Worm (Caenorhabditis elegans) whole organism, L3 larva: Measurements from ENCODE around the gene glb-29.

ENCODE experiments used
- R02D3.7 ChIP-seq: fragments of 150-350 bp; optimal IDR thresholded peaks from 2 replicates; lab custom pipeline; 2014; ENCODE audit warnings: missing biosample characterization, missing genetic modification characterization
- ZK546.5 ChIP-seq: sonication (generic microtip); optimal IDR thresholded peaks from 2 replicates; lab custom pipeline; 2017; ENCODE audit warnings: missing biosample characterization, missing genetic modification characterization
- aly-2 ChIP-seq: fragments of 150-350 bp; optimal IDR thresholded peaks from 2 replicates; lab custom pipeline; 2014; ENCODE audit warnings: missing biosample characterization, missing genetic modification characterization
- ama-1 ChIP-seq: fragments of 150-350 bp; optimal IDR thresholded peaks from 2 replicates; lab custom pipeline; 2018
- ceh-16 ChIP-seq: sonication (generic microtip); optimal IDR thresholded peaks from 2 replicates; lab custom pipeline; 2017; ENCODE audit warnings: missing biosample characterization, missing genetic modification characterization
- ceh-28 ChIP-seq: fragments of 150-350 bp; optimal IDR thresholded peaks from 2 replicates; lab custom pipeline; 2014; ENCODE audit warnings: missing biosample characterization, missing genetic modification reagents, missing genetic modification characterization
- ceh-82 ChIP-seq: fragments of 150-350 bp; optimal IDR thresholded peaks from 2 replicates; lab custom pipeline; 2014; ENCODE audit warnings: missing biosample characterization, missing genetic modification characterization
- daf-12 ChIP-seq: fragments of 150-350 bp; optimal IDR thresholded peaks from 2 replicates; lab custom pipeline; 2014; ENCODE audit warnings: missing biosample characterization, missing genetic modification reagents, missing genetic modification characterization
- elt-2 ChIP-seq: sonication (generic microtip); optimal IDR thresholded peaks from 2 replicates; lab custom pipeline; 2016; ENCODE audit warnings: missing genetic modification reagents, mild to moderate bottlenecking, missing genetic modification characterization, missing compliant biosample characterization
- elt-3 ChIP-seq, 3 experiments: fragments of 150-350 bp in 1 of 3; sonication (generic microtip) in 2 of 3; optimal IDR thresholded peaks; 2 replicates in 2 of 3; 4 replicates in 1 of 3; lab custom pipeline; 2014 to 2017; ENCODE audit warnings: missing biosample characterization in 3 of 3, missing genetic modification characterization in 3 of 3
- eor-1 ChIP-seq, 2 experiments: fragments of 150-350 bp; optimal IDR thresholded peaks; 2 replicates each; lab custom pipeline; 2014 to 2018; ENCODE audit warnings: missing biosample characterization in 2 of 2, missing genetic modification characterization in 2 of 2
- fkh-10 ChIP-seq: sonication (generic microtip); optimal IDR thresholded peaks from 2 replicates; lab custom pipeline; 2017; ENCODE audit warnings: missing biosample characterization, missing genetic modification reagents, missing genetic modification characterization
- fkh-2 ChIP-seq: fragments of 150-350 bp; optimal IDR thresholded peaks from 2 replicates; lab custom pipeline; 2014; ENCODE audit warnings: missing biosample characterization, missing genetic modification reagents, missing genetic modification characterization
- fos-1 ChIP-seq: fragments of 150-350 bp; optimal IDR thresholded peaks from 2 replicates; lab custom pipeline; 2014; ENCODE audit warnings: missing biosample characterization, missing genetic modification characterization
- hmg-11 ChIP-seq: sonication (generic microtip); optimal IDR thresholded peaks from 2 replicates; lab custom pipeline; 2016; ENCODE audit warnings: missing genetic modification characterization, missing compliant biosample characterization
- jun-1 ChIP-seq: fragments of 150-350 bp; optimal IDR thresholded peaks from 2 replicates; lab custom pipeline; 2014; ENCODE audit warnings: missing biosample characterization, missing genetic modification reagents, missing genetic modification characterization
- lsy-12 ChIP-seq: sonication (generic microtip); optimal IDR thresholded peaks from 2 replicates; lab custom pipeline; 2016; ENCODE audit warnings: mild to moderate bottlenecking, missing genetic modification characterization, missing compliant biosample characterization
- mdl-1 ChIP-seq: fragments of 150-350 bp; optimal IDR thresholded peaks from 2 replicates; lab custom pipeline; 2014; ENCODE audit warnings: missing biosample characterization, missing genetic modification characterization
- mml-1 ChIP-seq: fragments of 150-350 bp; sonication (generic microtip); optimal IDR thresholded peaks from 3 replicates; lab custom pipeline; 2014; ENCODE audit warnings: missing biosample characterization, missing genetic modification characterization
- nfya-1 ChIP-seq: sonication (generic microtip); optimal IDR thresholded peaks from 2 replicates; lab custom pipeline; 2017; ENCODE audit warnings: missing genetic modification characterization, mild to moderate bottlenecking, missing compliant biosample characterization, antibody characterized with exemption, moderate library complexity; ENCODE audit not compliant: insufficient read depth
- nhr-11 ChIP-seq: fragments of 150-350 bp; optimal IDR thresholded peaks from 2 replicates; lab custom pipeline; 2014; ENCODE audit warnings: missing biosample characterization, missing genetic modification characterization
- nhr-12 ChIP-seq: fragments of 150-350 bp; optimal IDR thresholded peaks from 2 replicates; lab custom pipeline; 2014; ENCODE audit warnings: missing biosample characterization, missing genetic modification characterization
- nhr-23 ChIP-seq: fragments of 150-350 bp; optimal IDR thresholded peaks from 2 replicates; lab custom pipeline; 2014; ENCODE audit warnings: missing biosample characterization, missing genetic modification reagents, missing genetic modification characterization
- nhr-28 ChIP-seq: fragments of 150-350 bp; optimal IDR thresholded peaks from 2 replicates; lab custom pipeline; 2014; ENCODE audit warnings: missing biosample characterization, missing genetic modification characterization
- nhr-43 ChIP-seq: sonication (generic microtip); optimal IDR thresholded peaks from 2 replicates; lab custom pipeline; 2016; ENCODE audit warnings: mild to moderate bottlenecking, missing genetic modification characterization, missing compliant biosample characterization; ENCODE audit not compliant: poor library complexity, severe bottlenecking
- nhr-76 ChIP-seq: fragments of 150-350 bp; sonication (generic microtip); optimal IDR thresholded peaks from 5 replicates; lab custom pipeline; 2014; ENCODE audit warnings: missing biosample characterization, missing genetic modification characterization
- nhr-77 ChIP-seq: fragments of 150-350 bp; optimal IDR thresholded peaks from 2 replicates; lab custom pipeline; 2014; ENCODE audit warnings: missing biosample characterization, missing genetic modification characterization
- pha-4 ChIP-seq: fragments of 150-350 bp; optimal IDR thresholded peaks from 2 replicates; lab custom pipeline; 2014; ENCODE audit warnings: missing biosample characterization, missing genetic modification reagents, missing genetic modification characterization
- pqm-1 ChIP-seq: fragments of 150-350 bp; optimal IDR thresholded peaks from 2 replicates; lab custom pipeline; 2017; ENCODE audit warnings: missing biosample characterization, missing genetic modification characterization, inconsistent platforms
- skn-1 ChIP-seq: fragments of 150-350 bp; optimal IDR thresholded peaks from 2 replicates; lab custom pipeline; 2014; ENCODE audit warnings: missing biosample characterization, missing genetic modification characterization
- snpc-4 ChIP-seq: fragments of 150-350 bp; optimal IDR thresholded peaks from 2 replicates; lab custom pipeline; 2014; ENCODE audit warnings: missing biosample characterization, missing genetic modification characterization
- tbx-2 ChIP-seq: sonication (generic microtip); optimal IDR thresholded peaks from 2 replicates; lab custom pipeline; 2016; ENCODE audit warnings: mild to moderate bottlenecking, missing genetic modification characterization, missing compliant biosample characterization
- unc-39 ChIP-seq: sonication (generic microtip); optimal IDR thresholded peaks from 4 replicates; lab custom pipeline; 2017; ENCODE audit warnings: missing biosample characterization, missing genetic modification characterization
- unc-62 ChIP-seq: fragments of 150-350 bp; sonication (generic microtip); optimal IDR thresholded peaks from 4 replicates; lab custom pipeline; 2014; ENCODE audit warnings: missing biosample characterization, missing genetic modification reagents, missing genetic modification characterization
- zag-1 ChIP-seq: fragments of 150-350 bp; optimal IDR thresholded peaks from 2 replicates; lab custom pipeline; 2014; ENCODE audit warnings: missing biosample characterization, missing genetic modification characterization
- ztf-4 ChIP-seq: fragments of 150-350 bp; optimal IDR thresholded peaks from 2 replicates; lab custom pipeline; 2014; ENCODE audit warnings: missing biosample characterization, missing genetic modification characterization

The glb-29 gene

ce11 chrII:11974048-11974995, 34.5 kb upstream of the glb-29 start:
- TF ChIP-seq ZK546.5 (tag; lab: Kevin White, UChicago) (peak; percentile 53), nhr-43 (peak; percentile 11), fkh-2 (tag; lab: Kevin White, UChicago) (no peak), nfya-1 (peak; percentile 3), lsy-12 (tag; lab: Kevin White, UChicago) (peak; percentile 40), nhr-77 (peak; percentile 24), fos-1 (tag; lab: Kevin White, UChicago) (peak; percentile 76), nhr-28 (tag; lab: Kevin White, UChicago) (peak; percentile 55), aly-2 (tag; lab: Kevin White, UChicago) (peak; percentile 34), jun-1 (peak; percentile 47), elt-2 (peak; percentile 49), nhr-11 (tag; lab: Kevin White, UChicago) (no peak), pha-4 (tag; lab: Kevin White, UChicago) (peak; percentile 34), unc-39 (tag; lab: Kevin White, UChicago) (no peak), pqm-1 (tag; lab: Kevin White, UChicago) (peak; percentile 19), hmg-11 (tag; lab: Kevin White, UChicago) (peak; percentile 13), ztf-4 (tag; lab: Kevin White, UChicago) (no peak), ama-1 (lab: Kevin White, UChicago) (peak; percentile 77), mdl-1 (tag; lab: Kevin White, UChicago) (no peak)
- TF ChIP-seq, all 47 proteins: peak for 14

- TF ChIP-seq nhr-43 (peak; percentile 27), lsy-12 (tag; lab: Kevin White, UChicago) (no peak)
- TF ChIP-seq, all 47 proteins: peak for 1
Measured at ce11 chrII:11976727-11977259, 32.1 kb upstream of the glb-29 start.

- TF ChIP-seq ama-1 (lab: Kevin White, UChicago) (peak; percentile 72), pha-4 (tag; lab: Kevin White, UChicago) (no peak), snpc-4 (tag; lab: Kevin White, UChicago) (no peak), fos-1 (tag; lab: Kevin White, UChicago) (no peak), pqm-1 (tag; lab: Kevin White, UChicago) (no peak), nhr-43 (no peak), lsy-12 (tag; lab: Kevin White, UChicago) (peak; percentile 7), elt-3 (tag; optimal IDR thresholded peaks at IDR 0.05; lab: Kevin White, UChicago) (peak in 1 of 3 experiments; percentile 4), nhr-12 (tag; lab: Kevin White, UChicago) (no peak), ceh-28 (no peak), zag-1 (tag; lab: Kevin White, UChicago) (no peak), tbx-2 (no peak), daf-12 (no peak), elt-2 (no peak), eor-1 (tag; optimal IDR thresholded peaks at IDR 0.05; lab: Kevin White, UChicago) (no peak)
Measured at ce11 chrII:11977363-11977762, 31.5 kb upstream of the glb-29 start, which contains the start of gene Y17G7B.21. Gene Y17G7B.21, minus strand, starts transcription at chrII:11977661.

- TF ChIP-seq nfya-1 (no peak), mml-1 (tag; lab: Kevin White, UChicago) (no peak), hmg-11 (tag; lab: Kevin White, UChicago) (no peak), R02D3.7 (no peak), nhr-23 (no peak), nhr-76 (tag; lab: Kevin White, UChicago) (no peak), unc-62 (GFP tag; lab: Kevin White, UChicago) (no peak), ztf-4 (tag; lab: Kevin White, UChicago) (no peak)
Measured at ce11 chrII:11978478-11978877, 30.4 kb upstream of the glb-29 start.

ce11 chrII:11978920-11979319, 30.0 kb upstream of the glb-29 start:
- TF ChIP-seq ceh-16 (tag; lab: Kevin White, UChicago) (no peak), ceh-82 (tag; lab: Kevin White, UChicago) (no peak), jun-1 (no peak), elt-3 (tag; optimal IDR thresholded peaks at IDR 0.05; lab: Kevin White, UChicago) (no peak), zag-1 (tag; lab: Kevin White, UChicago) (no peak), fkh-10 (GFP tag; lab: Kevin White, UChicago) (no peak), mdl-1 (tag; lab: Kevin White, UChicago) (no peak), nhr-28 (tag; lab: Kevin White, UChicago) (no peak), nhr-12 (tag; lab: Kevin White, UChicago) (no peak), skn-1 (tag; lab: Kevin White, UChicago) (no peak), ama-1 (lab: Kevin White, UChicago) (no peak), nhr-77 (no peak), tbx-2 (no peak), nhr-43 (no peak), hmg-11 (tag; lab: Kevin White, UChicago) (no peak)
